Worm (Caenorhabditis elegans) whole organism, L1 larva: ENCODE data around the gene T05H4.11.

Experiments
- C16A3.4 ChIP-seq: fragments of 150-350 bp; optimal IDR thresholded peaks from 2 replicates; lab custom pipeline; 2014; ENCODE audit warnings: missing biosample characterization, missing genetic modification characterization
- C34B4.2 ChIP-seq: sonication (generic microtip); optimal IDR thresholded peaks from 2 replicates; lab custom pipeline; 2017; ENCODE audit warnings: mild to moderate bottlenecking, missing genetic modification characterization, missing compliant biosample characterization
- aly-2 ChIP-seq: fragments of 150-350 bp; optimal IDR thresholded peaks from 2 replicates; lab custom pipeline; 2014; ENCODE audit warnings: missing biosample characterization, missing genetic modification characterization
- ceh-8 ChIP-seq: fragments of 200-800 bp; sonication (Bioruptor generic); optimal IDR thresholded peaks from 2 replicates; lab custom pipeline; 2018; ENCODE audit warnings: mild to moderate bottlenecking, missing genetic modification characterization, moderate library complexity, missing compliant biosample characterization
- dpl-1 ChIP-seq, 3 experiments: fragments of 150-350 bp in 2 of 3; sonication (generic microtip) in 1 of 3; optimal IDR thresholded peaks; 2 replicates each; lab custom pipeline; 2014 to 2017; ENCODE audit warnings: missing biosample characterization in 3 of 3, missing genetic modification characterization in 3 of 3, missing genetic modification reagents in 3 of 3
- dsc-1 ChIP-seq: sonication (generic microtip); optimal IDR thresholded peaks from 2 replicates; lab custom pipeline; 2016; ENCODE audit warnings: mild to moderate bottlenecking, missing genetic modification characterization, missing compliant biosample characterization
- efl-3 ChIP-seq: fragments of 200-800 bp; sonication (Bioruptor generic); optimal IDR thresholded peaks from 2 replicates; lab custom pipeline; 2018; ENCODE audit warnings: mild to moderate bottlenecking, missing genetic modification characterization, missing compliant biosample characterization
- egl-13 ChIP-seq: sonication (generic microtip); optimal IDR thresholded peaks from 2 replicates; lab custom pipeline; 2016; ENCODE audit warnings: missing genotype, missing genetic modification reagents, missing genetic modification characterization, missing compliant biosample characterization
- fkh-10 ChIP-seq: sonication (generic microtip); optimal IDR thresholded peaks from 2 replicates; lab custom pipeline; 2017; ENCODE audit warnings: missing biosample characterization, missing genetic modification reagents, missing genetic modification characterization
- fkh-4 ChIP-seq: sonication (generic microtip); optimal IDR thresholded peaks from 2 replicates; lab custom pipeline; 2016; ENCODE audit warnings: missing compliant biosample characterization, missing genetic modification characterization, borderline replicate concordance
- fkh-8 ChIP-seq: sonication (generic microtip); optimal IDR thresholded peaks from 2 replicates; lab custom pipeline; 2016; ENCODE audit warnings: mild to moderate bottlenecking, missing genetic modification characterization, missing compliant biosample characterization
- grh-1 ChIP-seq: fragments of 200-800 bp; sonication (Bioruptor generic); IDR thresholded peaks from 2 replicates; pipeline ENCODE4 v1.3.6; 2022; ENCODE audit warnings: missing genetic modification reagents, missing genetic modification characterization, missing compliant biosample characterization
- hlh-17 ChIP-seq: fragments of 200-800 bp; sonication (Bioruptor generic); optimal IDR thresholded peaks from 2 replicates; lab custom pipeline; 2018; ENCODE audit warnings: missing genetic modification characterization, mild to moderate bottlenecking, missing compliant biosample characterization, moderate library complexity, borderline replicate concordance
- hpl-2 ChIP-seq: fragments of 150-350 bp; optimal IDR thresholded peaks from 2 replicates; lab custom pipeline; 2014; ENCODE audit warnings: missing biosample characterization, missing genetic modification reagents, missing genetic modification characterization
- isw-1 ChIP-seq: fragments of 200-800 bp; sonication (Bioruptor generic); IDR thresholded peaks from 2 replicates; pipeline ENCODE4 v1.3.6; 2022; ENCODE audit warnings: missing genetic modification characterization, missing compliant biosample characterization
- lin-39 ChIP-seq: fragments of 150-350 bp; optimal IDR thresholded peaks from 2 replicates; lab custom pipeline; 2014; ENCODE audit warnings: missing biosample characterization, missing genetic modification reagents, missing genetic modification characterization
- lir-3 ChIP-seq: sonication (generic microtip); optimal IDR thresholded peaks from 2 replicates; lab custom pipeline; 2016; ENCODE audit warnings: mild to moderate bottlenecking, missing genetic modification characterization, moderate library complexity, missing compliant biosample characterization; ENCODE audit not compliant: poor library complexity
- mef-2 ChIP-seq: fragments of 150-350 bp; optimal IDR thresholded peaks from 2 replicates; lab custom pipeline; 2014; ENCODE audit warnings: missing biosample characterization, missing genetic modification characterization
- mep-1 ChIP-seq: fragments of 150-350 bp; optimal IDR thresholded peaks from 2 replicates; lab custom pipeline; 2014; ENCODE audit warnings: missing biosample characterization, missing genetic modification characterization
- nhr-19 ChIP-seq: fragments of 200-800 bp; sonication (Bioruptor generic); conservative IDR thresholded peaks from 2 replicates; pipeline ENCODE4 v1.3.6; 2022; ENCODE audit warnings: missing genetic modification characterization, missing compliant biosample characterization
- nhr-237 ChIP-seq: fragments of 150-350 bp; optimal IDR thresholded peaks from 2 replicates; lab custom pipeline; 2014; ENCODE audit warnings: missing biosample characterization, missing genetic modification characterization
- nhr-28 ChIP-seq: fragments of 150-350 bp; optimal IDR thresholded peaks from 2 replicates; lab custom pipeline; 2014; ENCODE audit warnings: missing biosample characterization, missing genetic modification characterization
- nhr-71 ChIP-seq: sonication (generic microtip); optimal IDR thresholded peaks from 2 replicates; lab custom pipeline; 2016; ENCODE audit warnings: mild to moderate bottlenecking, missing genetic modification characterization, moderate library complexity, missing compliant biosample characterization
- nhr-76 ChIP-seq: sonication (generic microtip); optimal IDR thresholded peaks from 2 replicates; lab custom pipeline; 2017; ENCODE audit warnings: missing biosample characterization, missing genetic modification characterization
- nhr-77 ChIP-seq: fragments of 150-350 bp; optimal IDR thresholded peaks from 2 replicates; lab custom pipeline; 2014; ENCODE audit warnings: missing biosample characterization, missing genetic modification characterization
- nhr-84 ChIP-seq: sonication (generic microtip); optimal IDR thresholded peaks from 2 replicates; lab custom pipeline; 2017; ENCODE audit warnings: missing biosample characterization, missing genetic modification characterization
- nhr-85 ChIP-seq: sonication (generic microtip); peaks from one replicate; lab custom pipeline; 2016; ENCODE audit warnings: missing genetic modification characterization, inconsistent platforms, missing compliant biosample characterization
- pqm-1 ChIP-seq: sonication (generic microtip); optimal IDR thresholded peaks from 3 replicates; lab custom pipeline; 2017; ENCODE audit warnings: missing biosample characterization, missing genetic modification characterization
- rnt-1 ChIP-seq: sonication (generic microtip); optimal IDR thresholded peaks from 2 replicates; lab custom pipeline; 2016; ENCODE audit warnings: mild to moderate bottlenecking, missing genetic modification characterization, moderate library complexity, missing compliant biosample characterization
- skn-1 ChIP-seq: fragments of 150-350 bp; optimal IDR thresholded peaks from 2 replicates; lab custom pipeline; 2014; ENCODE audit warnings: missing biosample characterization, missing genetic modification characterization
- sox-4 ChIP-seq: sonication (generic microtip); optimal IDR thresholded peaks from 2 replicates; lab custom pipeline; 2016; ENCODE audit warnings: missing genetic modification characterization, missing compliant biosample characterization
- sup-37 ChIP-seq: fragments of 200-800 bp; sonication (Bioruptor generic); optimal IDR thresholded peaks from 2 replicates; lab custom pipeline; 2018; ENCODE audit warnings: mild to moderate bottlenecking, missing genetic modification characterization, missing compliant biosample characterization
- swsn-7 ChIP-seq: sonication (generic microtip); optimal IDR thresholded peaks from 2 replicates; lab custom pipeline; 2016; ENCODE audit warnings: missing genetic modification characterization, missing compliant biosample characterization
- tbx-2 ChIP-seq: sonication (generic microtip); optimal IDR thresholded peaks from 2 replicates; lab custom pipeline; 2016; ENCODE audit warnings: missing genetic modification characterization, missing compliant biosample characterization
- unc-86 ChIP-seq: sonication (generic microtip); optimal IDR thresholded peaks from 2 replicates; lab custom pipeline; 2016; ENCODE audit warnings: missing genetic modification characterization, missing compliant biosample characterization
- vab-15 ChIP-seq: sonication (generic microtip); optimal IDR thresholded peaks from 2 replicates; lab custom pipeline; 2017; ENCODE audit warnings: missing genotype, mild to moderate bottlenecking, missing genetic modification characterization, missing compliant biosample characterization
- zag-1 ChIP-seq: fragments of 150-350 bp; optimal IDR thresholded peaks from 2 replicates; lab custom pipeline; 2014; ENCODE audit warnings: missing biosample characterization, missing genetic modification characterization
- zip-4 ChIP-seq: fragments of 200-800 bp; sonication (Bioruptor generic); optimal IDR thresholded peaks from 2 replicates; lab custom pipeline; 2018; ENCODE audit warnings: mild to moderate bottlenecking, missing genetic modification characterization, moderate library complexity, missing compliant biosample characterization

Gene T05H4.11

ce11 chrV:6390163-6390562 is 35.9 kb downstream of the T05H4.11 start, which contains the start of gene F57F4.1:
F57F4.1 (plus strand) TSS chrV:6390463.
- no peak for TF ChIP-seq dsc-1
- no peak for TF ChIP-seq C16A3.4 (tag; lab: Kevin White, UChicago)
- no peak for TF ChIP-seq unc-86
- no peak for TF ChIP-seq hlh-17
- TF ChIP-seq mep-1 (tag; lab: Kevin White, UChicago), result no peak
- TF ChIP-seq fkh-10 (GFP tag; lab: Kevin White, UChicago), result no peak
- no peak for TF ChIP-seq nhr-85 (tag; lab: Kevin White, UChicago)
- TF ChIP-seq nhr-84 (tag; lab: Kevin White, UChicago), result no peak
- no peak for TF ChIP-seq swsn-7 (tag; lab: Kevin White, UChicago)
- TF ChIP-seq pqm-1 (tag; lab: Kevin White, UChicago), result no peak
- no peak for TF ChIP-seq ceh-8 (GFP tag; lab: Kevin White, UChicago)
- no peak for TF ChIP-seq mef-2

- no peak for TF ChIP-seq nhr-76
- TF ChIP-seq hlh-17, result no peak
- TF ChIP-seq zip-4 (GFP tag; lab: Kevin White, UChicago), result no peak
- TF ChIP-seq hpl-2 (GFP tag; lab: Kevin White, UChicago), result no peak
- no peak for TF ChIP-seq sox-4
- TF ChIP-seq sup-37 (GFP tag; lab: Kevin White, UChicago), result no peak
- TF ChIP-seq grh-1, result no peak
- TF ChIP-seq skn-1, result no peak
- no peak for TF ChIP-seq nhr-77 (tag; lab: Kevin White, UChicago)
- TF ChIP-seq rnt-1, result no peak
- TF ChIP-seq fkh-4 (tag; lab: Kevin White, UChicago), result no peak
- no peak for TF ChIP-seq aly-2 (tag; lab: Kevin White, UChicago)
- TF ChIP-seq fkh-8 (tag; lab: Kevin White, UChicago), result no peak
- TF ChIP-seq vab-15, result no peak
- no peak for TF ChIP-seq efl-3 (GFP tag; lab: Kevin White, UChicago)
- no peak for TF ChIP-seq isw-1 (GFP tag; lab: Robert Waterston, UW)
Observed at ce11 chrV:6389634-6390033, 36.4 kb downstream of the T05H4.11 start, which contains the start of gene F57F4.2. F57F4.2 (minus strand) TSS chrV:6389734.

- TF ChIP-seq zag-1 (tag; lab: Kevin White, UChicago) (no peak), nhr-237 (tag; lab: Kevin White, UChicago) (no peak), dpl-1 (GFP tag; optimal IDR thresholded peaks at IDR 0.05; lab: Kevin White, UChicago) (no peak), pqm-1 (tag; lab: Kevin White, UChicago) (no peak), mep-1 (tag; lab: Kevin White, UChicago) (no peak)
- TF ChIP-seq, all 84 proteins: peak for 0
Observed at ce11 chrV:6385677-6386276, 40.3 kb downstream of the T05H4.11 start.

ce11 chrV:6374844-6375243 is 51.2 kb downstream of the T05H4.11 start, which contains the start of gene F13H6.5:
F13H6.5 (minus strand) TSS chrV:6374944.
- TF ChIP-seq egl-13 (tag; lab: Kevin White, UChicago) (no peak), nhr-76 (no peak), fkh-10 (GFP tag; lab: Kevin White, UChicago) (no peak), tbx-2 (tag; lab: Kevin White, UChicago) (no peak), nhr-71 (tag; lab: Kevin White, UChicago) (no peak), rnt-1 (no peak), nhr-28 (no peak), isw-1 (GFP tag; lab: Robert Waterston, UW) (no peak), nhr-19 (no peak), C34B4.2 (tag; lab: Kevin White, UChicago) (no peak), lin-39 (no peak), lir-3 (tag; lab: Kevin White, UChicago) (no peak), zip-4 (GFP tag; lab: Kevin White, UChicago) (no peak)
